Worm (Caenorhabditis elegans) whole organism, young adult: Measurements from ENCODE around the gene B0495.7.

Source experiments
- K12H6.12 ChIP-seq: fragments of 200-800 bp; sonication (Bioruptor generic); optimal IDR thresholded peaks from 2 replicates; lab custom pipeline; 2018; ENCODE audit warnings: mild to moderate bottlenecking, missing genetic modification characterization, missing compliant biosample characterization
- attf-5 ChIP-seq: fragments of 200-800 bp; sonication (Bioruptor generic); optimal IDR thresholded peaks from 2 replicates; lab custom pipeline; 2018; ENCODE audit warnings: mild to moderate bottlenecking, missing genetic modification characterization, missing compliant biosample characterization
- him-1 ChIP-seq: sonication (generic microtip); optimal IDR thresholded peaks from 2 replicates; lab custom pipeline; 2016; ENCODE audit warnings: missing genotype, missing genetic modification reagents, missing genetic modification characterization, missing compliant biosample characterization
- hmg-1.2 ChIP-seq: fragments of 200-800 bp; sonication (Bioruptor generic); IDR thresholded peaks from 2 replicates; pipeline ENCODE4 v1.3.6; 2022; ENCODE audit warnings: missing genetic modification reagents, missing genetic modification characterization, missing compliant biosample characterization
- lin-54 ChIP-seq: fragments of 200-800 bp; sonication (Bioruptor generic); optimal IDR thresholded peaks from 2 replicates; lab custom pipeline; 2018; ENCODE audit warnings: mild to moderate bottlenecking, missing genetic modification characterization, missing compliant biosample characterization
- lsy-27 ChIP-seq: sonication (generic microtip); optimal IDR thresholded peaks from 2 replicates; lab custom pipeline; 2017; ENCODE audit warnings: missing genetic modification characterization, mild to moderate bottlenecking, missing compliant biosample characterization, antibody characterized with exemption, missing genotype, borderline replicate concordance; ENCODE audit not compliant: insufficient read depth
- madf-6 ChIP-seq: fragments of 200-800 bp; sonication (Bioruptor generic); IDR thresholded peaks from 2 replicates; pipeline ENCODE4 v1.3.6; 2022; ENCODE audit warnings: missing genetic modification reagents, missing genetic modification characterization, missing compliant biosample characterization
- nfya-1 ChIP-seq: sonication (generic microtip); optimal IDR thresholded peaks from 2 replicates; lab custom pipeline; 2017; ENCODE audit warnings: antibody characterized with exemption, missing compliant biosample characterization, missing genetic modification characterization, borderline replicate concordance; ENCODE audit not compliant: insufficient read depth
- nhr-80 ChIP-seq: sonication (generic microtip); optimal IDR thresholded peaks from 2 replicates; lab custom pipeline; 2016; ENCODE audit warnings: missing genetic modification characterization, missing compliant biosample characterization

B0495.7 gene

DNA sequence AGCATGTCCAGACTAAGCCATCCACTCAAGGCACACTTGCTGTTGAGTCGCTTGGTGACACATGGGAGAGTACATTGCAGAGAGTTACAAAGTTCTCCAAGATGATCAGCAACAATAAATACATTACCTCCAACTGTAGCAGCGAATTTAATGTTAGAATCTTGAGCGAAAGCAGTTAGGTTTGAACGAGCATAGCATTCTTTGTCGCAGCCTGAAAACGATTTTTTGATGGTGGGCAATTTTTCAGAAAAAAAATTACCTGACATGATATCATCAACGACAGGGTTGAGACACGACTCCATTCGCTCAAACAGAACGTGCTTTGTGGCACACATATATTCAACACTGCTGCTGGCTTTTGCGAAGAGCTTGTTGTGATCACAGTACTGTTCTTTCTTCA, 42.0 kb downstream of the B0495.7 start:
- no peak for TF ChIP-seq him-1 (tag; lab: Kevin White, UChicago)
- no peak for TF ChIP-seq K12H6.12
- no peak for TF ChIP-seq lsy-27

DNA sequence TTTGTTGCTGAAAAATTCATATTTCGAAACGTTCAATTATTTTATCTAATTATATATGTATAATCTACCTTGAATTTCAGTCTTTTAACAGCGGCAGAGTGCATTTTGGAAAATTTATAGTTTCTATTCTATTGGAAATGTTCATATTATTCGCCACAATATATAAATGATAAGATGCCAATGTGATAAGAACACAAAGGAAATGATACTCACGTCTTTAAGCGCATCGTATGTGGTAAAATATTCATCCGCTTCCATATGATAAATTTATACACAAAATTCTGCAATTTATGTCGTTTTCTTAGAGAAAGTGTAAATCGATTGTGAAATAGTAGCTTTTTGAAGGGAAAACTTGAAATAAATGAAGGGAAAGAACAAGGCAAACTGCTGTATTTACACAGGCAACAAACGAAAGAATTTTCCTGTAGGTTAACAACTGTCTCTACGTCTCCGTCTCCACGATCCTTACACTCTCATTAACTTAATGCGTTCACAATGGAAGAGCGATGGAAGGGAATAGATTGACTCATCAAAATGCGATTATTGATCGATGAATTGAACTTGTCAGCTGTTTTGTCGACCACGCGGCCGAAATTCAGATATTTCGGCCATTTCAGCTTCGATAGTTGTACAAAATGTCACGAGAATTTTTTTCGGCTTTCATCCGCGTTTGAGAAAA, 42.9 kb downstream of the B0495.7 start, which contains the start of gene alfa-1:
Gene alfa-1 (minus strand): TSS at position 515 of the 679 bp plus-strand sequence.
- TF ChIP-seq nhr-80 (tag; lab: Kevin White, UChicago) (peak; percentile 64), lin-54 (peak; percentile 18), hmg-1.2 (GFP tag; lab: Robert Waterston, UW) (peak; percentile 27; the same call in 1 of the 2 replicates), nfya-1 (tag; lab: Kevin White, UChicago) (no peak), attf-5 (peak; percentile 61), madf-6 (0 out of 2 replicates have a peak, but pooled peaks have one; percentile 16)
